Fruit fly (Drosophila melanogaster) whole organism, embryonic: ENCODE measurements around the gene CG2841.

Experiments
- BEAF-32 ChIP-seq: fragments of 200-800 bp; sonication (Bioruptor generic); optimal IDR thresholded peaks from 3 replicates; lab custom pipeline; 2017; ENCODE audit warnings: missing biosample characterization, missing genetic modification characterization, mild to moderate bottlenecking, moderate library complexity, missing genetic modification reagents
- CG11093 ChIP-seq: fragments of 200-800 bp; sonication (Bioruptor generic); IDR thresholded peaks from 3 replicates; pipeline ENCODE4 v1.3.6; 2022; ENCODE audit warnings: missing biosample characterization, missing genetic modification characterization
- CG12219 ChIP-seq: fragments of 200-800 bp; sonication (Bioruptor generic); optimal IDR thresholded peaks from 3 replicates; lab custom pipeline; 2018; ENCODE audit warnings: missing biosample characterization, mild to moderate bottlenecking, missing genetic modification characterization
- CG13287 ChIP-seq: fragments of 200-800 bp; sonication (Bioruptor generic); IDR thresholded peaks from 2 replicates; pipeline ENCODE4 v1.3.6; 2022; ENCODE audit warnings: missing biosample characterization, missing genetic modification characterization; ENCODE audit not compliant: partially characterized antibody
- CG1603 ChIP-seq: fragments of 200-800 bp; sonication (Bioruptor generic); optimal IDR thresholded peaks from 2 replicates; lab custom pipeline; 2019; ENCODE audit warnings: missing biosample characterization, mild to moderate bottlenecking, missing genetic modification characterization, moderate library complexity
- CG16779 ChIP-seq: fragments of 200-800 bp; sonication (Bioruptor generic); IDR thresholded peaks from 2 replicates; pipeline ENCODE4 v1.3.6; 2022; ENCODE audit warnings: missing biosample characterization, missing genetic modification characterization
- CG2116 ChIP-seq: fragments of 200-800 bp; sonication (Bioruptor generic); optimal IDR thresholded peaks from 3 replicates; lab custom pipeline; 2018; ENCODE audit warnings: missing biosample characterization, mild to moderate bottlenecking, missing genetic modification characterization
- CG2678 ChIP-seq: fragments of 200-800 bp; sonication (Bioruptor generic); optimal IDR thresholded peaks from 3 replicates; lab custom pipeline; 2019; ENCODE audit warnings: missing biosample characterization, mild to moderate bottlenecking, missing genetic modification characterization, moderate library complexity
- CG2712 ChIP-seq: fragments of 200-800 bp; optimal IDR thresholded peaks from 3 replicates; lab custom pipeline; 2019; ENCODE audit warnings: missing biosample characterization, mild to moderate bottlenecking, missing genetic modification characterization, moderate library complexity
- CG34422 ChIP-seq: fragments of 200-800 bp; sonication (Bioruptor generic); IDR thresholded peaks from 3 replicates; pipeline ENCODE4 v1.3.6; 2022; ENCODE audit warnings: missing biosample characterization, missing genetic modification characterization
- CG43689 ChIP-seq: fragments of 200-800 bp; sonication (Bioruptor generic); IDR thresholded peaks from 2 replicates; pipeline ENCODE4 v1.3.6; 2022; ENCODE audit warnings: missing biosample characterization, missing genetic modification characterization
- CG4617 ChIP-seq: fragments of 200-800 bp; sonication (Bioruptor generic); optimal IDR thresholded peaks from 3 replicates; lab custom pipeline; 2016; ENCODE audit warnings: missing biosample characterization, missing genetic modification characterization, borderline replicate concordance
- CG7987 ChIP-seq: fragments of 200-800 bp; sonication (Bioruptor generic); optimal IDR thresholded peaks from 2 replicates; lab custom pipeline; 2018; ENCODE audit warnings: missing biosample characterization, mild to moderate bottlenecking, missing genetic modification characterization, moderate library complexity
- CG8281 ChIP-seq: fragments of 200-800 bp; sonication (Bioruptor generic); optimal IDR thresholded peaks from 2 replicates; lab custom pipeline; 2018; ENCODE audit warnings: missing biosample characterization, mild to moderate bottlenecking, missing genetic modification characterization, moderate library complexity
- CG9437 ChIP-seq: fragments of 200-800 bp; sonication (Bioruptor generic); optimal IDR thresholded peaks from 2 replicates; lab custom pipeline; 2018; ENCODE audit warnings: missing biosample characterization, mild to moderate bottlenecking, missing genetic modification characterization
- Camta ChIP-seq: fragments of 200-800 bp; sonication (Bioruptor generic); optimal IDR thresholded peaks from 2 replicates; lab custom pipeline; 2016; ENCODE audit warnings: missing biosample characterization, missing genetic modification characterization
- Dref ChIP-seq: fragments of 200-800 bp; sonication (Bioruptor generic); IDR thresholded peaks from 2 replicates; pipeline ENCODE4 v1.3.6; 2022; ENCODE audit warnings: missing biosample characterization, missing genetic modification characterization
- HLH3B ChIP-seq: fragments of 200-800 bp; sonication (Bioruptor generic); IDR thresholded peaks from 2 replicates; pipeline ENCODE4 v1.3.6; 2022; ENCODE audit warnings: missing biosample characterization, missing genetic modification characterization
- HLH4C ChIP-seq: fragments of 200-800 bp; sonication (Bioruptor generic); IDR thresholded peaks from 3 replicates; pipeline ENCODE4 v1.3.6; 2022; ENCODE audit warnings: missing biosample characterization, missing genetic modification characterization; ENCODE audit not compliant: partially characterized antibody
- MESR4 ChIP-seq: fragments of 200-800 bp; sonication (Bioruptor generic); optimal IDR thresholded peaks from 2 replicates; lab custom pipeline; 2018; ENCODE audit warnings: missing biosample characterization, mild to moderate bottlenecking, missing genetic modification characterization, moderate library complexity
- NK7.1 ChIP-seq: fragments of 200-800 bp; sonication (Bioruptor generic); optimal IDR thresholded peaks from 3 replicates; lab custom pipeline; 2016; ENCODE audit warnings: missing biosample characterization, missing genetic modification characterization
- Pdp1 ChIP-seq, 2 experiments: fragments of 200-800 bp; sonication (Bioruptor generic); optimal IDR thresholded peaks; 3 replicates each; lab custom pipeline; 2016; ENCODE audit warnings: missing biosample characterization in 2 of 2, missing genetic modification characterization in 2 of 2, mild to moderate bottlenecking in 1 of 2, moderate library complexity in 1 of 2
- Scr ChIP-seq: fragments of 200-800 bp; sonication (Bioruptor generic); IDR thresholded peaks from 2 replicates; pipeline ENCODE4 v1.3.6; 2022; ENCODE audit warnings: missing biosample characterization, missing genetic modification characterization; ENCODE audit not compliant: partially characterized antibody
- Side ChIP-seq: fragments of 200-800 bp; sonication (Bioruptor generic); optimal IDR thresholded peaks from 2 replicates; lab custom pipeline; 2016; ENCODE audit warnings: missing biosample characterization, missing genetic modification characterization
- Sry-δ ChIP-seq: fragments of 200-800 bp; sonication (Bioruptor generic); optimal IDR thresholded peaks from 2 replicates; lab custom pipeline; 2016; ENCODE audit warnings: missing biosample characterization, missing genetic modification characterization
- bbx ChIP-seq: fragments of 200-800 bp; sonication (Bioruptor generic); IDR thresholded peaks from 2 replicates; pipeline ENCODE4 v1.3.6; 2022; ENCODE audit warnings: missing biosample characterization, missing genetic modification characterization; ENCODE audit not compliant: partially characterized antibody
- chif ChIP-seq, 2 experiments: fragments of 200-800 bp; sonication (Bioruptor generic); optimal IDR thresholded peaks; 3 replicates each; lab custom pipeline; 2016; ENCODE audit warnings: missing biosample characterization in 2 of 2, missing genetic modification characterization in 2 of 2
- disco-r ChIP-seq: fragments of 200-800 bp; sonication (Bioruptor generic); optimal IDR thresholded peaks from 2 replicates; lab custom pipeline; 2016; ENCODE audit warnings: missing biosample characterization, missing genetic modification characterization
- dysf ChIP-seq: fragments of 200-800 bp; sonication (Bioruptor generic); IDR thresholded peaks from 3 replicates; pipeline ENCODE4 v1.3.6; 2022; ENCODE audit warnings: missing biosample characterization, missing genetic modification characterization
- fd3F ChIP-seq: fragments of 200-800 bp; sonication (Bioruptor generic); optimal IDR thresholded peaks from 2 replicates; lab custom pipeline; 2018; ENCODE audit warnings: missing biosample characterization, mild to moderate bottlenecking, missing genetic modification characterization, moderate library complexity
- ftz-f1 ChIP-seq: fragments of 200-800 bp; sonication (Bioruptor generic); optimal IDR thresholded peaks from 2 replicates; lab custom pipeline; 2016; ENCODE audit warnings: missing biosample characterization, missing genetic modification characterization
- phol ChIP-seq: fragments of 200-800 bp; sonication (Bioruptor generic); optimal IDR thresholded peaks from 3 replicates; lab custom pipeline; 2018; ENCODE audit warnings: missing biosample characterization, mild to moderate bottlenecking, missing genetic modification characterization, moderate library complexity
- repo ChIP-seq: fragments of 200-800 bp; sonication (Bioruptor generic); optimal IDR thresholded peaks from 2 replicates; lab custom pipeline; 2016; ENCODE audit warnings: missing biosample characterization, missing genetic modification characterization
- slp2 ChIP-seq: fragments of 200-800 bp; sonication (Bioruptor generic); optimal IDR thresholded peaks from 2 replicates; lab custom pipeline; 2016; ENCODE audit warnings: missing biosample characterization, missing genetic modification characterization
- tap ChIP-seq: fragments of 200-800 bp; optimal IDR thresholded peaks from 3 replicates; lab custom pipeline; 2019; ENCODE audit warnings: missing biosample characterization, mild to moderate bottlenecking, missing genetic modification characterization, moderate library complexity
- tna ChIP-seq: fragments of 200-800 bp; sonication (Bioruptor generic); IDR thresholded peaks from 2 replicates; pipeline ENCODE4 v1.3.6; 2022; ENCODE audit warnings: missing biosample characterization, missing genetic modification characterization; ENCODE audit not compliant: partially characterized antibody
- trem ChIP-seq: fragments of 200-800 bp; optimal IDR thresholded peaks from 3 replicates; lab custom pipeline; 2019; ENCODE audit warnings: missing biosample characterization, mild to moderate bottlenecking, missing genetic modification characterization, moderate library complexity
- unc-4 ChIP-seq: fragments of 200-800 bp; sonication (Bioruptor generic); IDR thresholded peaks from 2 replicates; pipeline ENCODE4 v1.3.6; 2022; ENCODE audit warnings: missing biosample characterization, missing genetic modification characterization; ENCODE audit not compliant: partially characterized antibody
- vvl ChIP-seq: fragments of 200-800 bp; sonication (Bioruptor generic); IDR thresholded peaks from 2 replicates; pipeline ENCODE4 v1.3.6; 2022; ENCODE audit warnings: missing biosample characterization, missing genetic modification characterization
- zfh2 ChIP-seq: fragments of 200-800 bp; sonication (Bioruptor generic); optimal IDR thresholded peaks from 2 replicates; lab custom pipeline; 2016; ENCODE audit warnings: missing biosample characterization, missing genetic modification characterization

The CG2841 gene

DNA sequence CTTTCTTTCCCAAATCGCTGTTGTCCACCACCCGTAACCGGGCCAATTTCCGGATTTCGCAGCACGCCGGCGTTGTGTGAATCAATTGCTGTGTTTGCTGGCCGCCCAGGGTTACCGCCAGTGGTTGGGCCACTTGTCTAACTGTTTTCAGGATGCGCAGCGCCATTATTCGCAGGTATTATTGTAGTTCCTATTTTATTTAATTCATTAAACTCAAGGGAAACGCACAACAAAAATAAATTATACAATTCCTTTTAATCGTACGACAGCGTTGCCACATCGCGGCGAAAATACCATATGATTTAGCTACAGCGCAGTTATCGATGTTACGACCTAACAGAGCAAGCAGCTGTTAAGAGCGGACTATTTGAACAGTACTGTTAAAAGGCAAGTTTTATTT, 21.8 kb downstream of the CG2841 start, which contains the start of gene mRpL14 (continued):
- peak; percentile 52 for TF ChIP-seq CG4617 (GFP tag; lab: Kevin White, UChicago)
- TF ChIP-seq CG16779 (GFP tag; lab: Robert Waterston, UW) = no peak
- TF ChIP-seq Side (GFP tag; lab: Kevin White, UChicago) = no peak
- peak; percentile 14 for TF ChIP-seq CG2116 (GFP tag; lab: Kevin White, UChicago)
- TF ChIP-seq Scr = peak; percentile 27; the same call in 1 of the 2 replicates
- TF ChIP-seq ftz-f1 = no peak
- no peak for TF ChIP-seq disco-r (GFP tag; lab: Kevin White, UChicago)
- no peak for TF ChIP-seq zfh2 (GFP tag; lab: Kevin White, UChicago)
- no peak for TF ChIP-seq HLH3B (GFP tag; lab: Robert Waterston, UW)
- TF ChIP-seq Sry-δ (GFP tag; lab: Kevin White, UChicago) = peak; percentile 19
- TF ChIP-seq CG2678 (tag; lab: Kevin White, UChicago) = no peak
- peak; percentile 57 for TF ChIP-seq Dref
- peak; percentile 26; the same call in 1 of the 2 replicates for TF ChIP-seq vvl (GFP tag; lab: Robert Waterston, UW)
- TF ChIP-seq CG1603 = peak; percentile 14
- TF ChIP-seq CG8281 (tag; lab: Kevin White, UChicago) = no peak
- no peak for TF ChIP-seq CG11093 (GFP tag; lab: Robert Waterston, UW)
- peak; percentile 57 for TF ChIP-seq MESR4 (GFP tag; lab: Kevin White, UChicago)
- no peak for TF ChIP-seq NK7.1 (GFP tag; lab: Kevin White, UChicago)
- TF ChIP-seq CG12219 (GFP tag; lab: Kevin White, UChicago) = no peak
- TF ChIP-seq fd3F (GFP tag; lab: Kevin White, UChicago) = no peak
- TF ChIP-seq tna = no peak
- no peak for TF ChIP-seq chif (GFP tag; optimal IDR thresholded peaks at IDR 0.05; lab: Kevin White, UChicago)
- TF ChIP-seq slp2 (GFP tag; lab: Kevin White, UChicago) = no peak
- TF ChIP-seq unc-4 = 0 out of 2 replicates have a peak, but pooled peaks have one; percentile 32
- peak in 1 of 2 experiments; percentile 97 for TF ChIP-seq Pdp1 (GFP tag; optimal IDR thresholded peaks at IDR 0.05; lab: Kevin White, UChicago)
- TF ChIP-seq Camta (GFP tag; lab: Kevin White, UChicago) = no peak
- 0 out of 3 replicates have a peak, but pooled peaks have one; percentile 14 for TF ChIP-seq HLH4C (GFP tag; lab: Robert Waterston, UW)
- TF ChIP-seq dysf (GFP tag; lab: Robert Waterston, UW) = no peak
- 0 out of 2 replicates have a peak, but pooled peaks have one; percentile 21 for TF ChIP-seq CG13287 (GFP tag; lab: Robert Waterston, UW)
- no peak for TF ChIP-seq CG34422 (GFP tag; lab: Robert Waterston, UW)
- TF ChIP-seq CG43689 = no peak
- no peak for TF ChIP-seq phol
- 0 out of 2 replicates have a peak, but pooled peaks have one; percentile 23 for TF ChIP-seq bbx (GFP tag; lab: Robert Waterston, UW)
- no peak for TF ChIP-seq repo (GFP tag; lab: Kevin White, UChicago)
- no peak for TF ChIP-seq tap (tag; lab: Kevin White, UChicago)
- peak; percentile 46 for TF ChIP-seq BEAF-32 (GFP tag; lab: Kevin White, UChicago)
- TF ChIP-seq CG7987 (GFP tag; lab: Kevin White, UChicago) = no peak
- no peak for TF ChIP-seq CG2712
- TF ChIP-seq CG9437 = no peak
- peak; percentile 32 for TF ChIP-seq trem (tag; lab: Kevin White, UChicago)
